Worm (Caenorhabditis elegans) whole organism, L4 larva: ENCODE results near the gene ril-1.

Experiments used
- F44E2.7 ChIP-seq: fragments of 200-800 bp; sonication (Bioruptor generic); IDR thresholded peaks from 2 replicates; pipeline ENCODE4 v2.1.2; 2022; ENCODE audit warnings: missing genetic modification characterization, missing compliant biosample characterization
- T20F7.1 ChIP-seq: fragments of 200-800 bp; sonication (Bioruptor generic); optimal IDR thresholded peaks from 2 replicates; lab custom pipeline; 2018; ENCODE audit warnings: mild to moderate bottlenecking, missing genetic modification characterization, missing compliant biosample characterization
- ZK546.5 ChIP-seq, 2 experiments: sonication (generic microtip); optimal IDR thresholded peaks; 2 replicates each; lab custom pipeline; 2017; ENCODE audit warnings: missing biosample characterization in 2 of 2, missing genetic modification characterization in 2 of 2
- aha-1 ChIP-seq: fragments of 150-350 bp; peaks from one replicate; lab custom pipeline; 2014; ENCODE audit warnings: missing biosample characterization, missing genetic modification characterization
- aly-2 ChIP-seq: sonication (generic microtip); optimal IDR thresholded peaks from 2 replicates; lab custom pipeline; 2018; ENCODE audit warnings: missing biosample characterization, missing genetic modification characterization
- ama-1 ChIP-seq: fragments of 150-350 bp; optimal IDR thresholded peaks from 2 replicates; lab custom pipeline; 2014; ENCODE audit warnings: inconsistent platforms, mixed read lengths
- ceh-28 ChIP-seq: fragments of 150-350 bp; optimal IDR thresholded peaks from 2 replicates; lab custom pipeline; 2014; ENCODE audit warnings: missing biosample characterization, missing genetic modification reagents, missing genetic modification characterization
- ces-1 ChIP-seq: fragments of 150-350 bp; sonication (generic microtip); optimal IDR thresholded peaks from 4 replicates; lab custom pipeline; 2014; ENCODE audit warnings: missing biosample characterization, missing genetic modification reagents, missing genetic modification characterization
- cey-2 ChIP-seq: sonication (generic microtip); optimal IDR thresholded peaks from 3 replicates; lab custom pipeline; 2017; ENCODE audit warnings: missing genetic modification characterization, mild to moderate bottlenecking, missing compliant biosample characterization, antibody characterized with exemption, borderline replicate concordance; ENCODE audit not compliant: insufficient read depth
- ctbp-1 ChIP-seq: fragments of 200-800 bp; sonication (Bioruptor generic); IDR thresholded peaks from 2 replicates; pipeline ENCODE4 v1.3.6; 2022; ENCODE audit warnings: missing genetic modification reagents, missing genetic modification characterization, missing compliant biosample characterization
- daf-12 ChIP-seq: fragments of 150-350 bp; optimal IDR thresholded peaks from 2 replicates; lab custom pipeline; 2014; ENCODE audit warnings: missing biosample characterization, missing genetic modification reagents, missing genetic modification characterization
- daf-16 ChIP-seq, 3 experiments: sonication (generic microtip); optimal IDR thresholded peaks; 2 replicates each; lab custom pipeline; 2016 to 2017; ENCODE audit warnings: missing genetic modification characterization in 3 of 3, missing genetic modification reagents in 3 of 3, mild to moderate bottlenecking in 2 of 3, missing compliant biosample characterization in 2 of 3, missing biosample characterization in 1 of 3, moderate library complexity in 1 of 3
- daf-19 ChIP-seq: fragments of 200-800 bp; sonication (Bioruptor generic); conservative IDR thresholded peaks from 2 replicates; pipeline ENCODE4 v1.3.6; 2022; ENCODE audit warnings: missing genetic modification characterization, missing compliant biosample characterization
- dmd-8 ChIP-seq: fragments of 200-800 bp; sonication (Bioruptor generic); IDR thresholded peaks from 2 replicates; pipeline ENCODE4 v1.3.6; 2022; ENCODE audit warnings: missing genetic modification characterization, missing compliant biosample characterization
- dmd-9 ChIP-seq: fragments of 200-800 bp; sonication (Bioruptor generic); IDR thresholded peaks from 2 replicates; pipeline ENCODE4 v1.3.6; 2022; ENCODE audit warnings: missing genetic modification reagents, missing genetic modification characterization, missing compliant biosample characterization
- dve-1 ChIP-seq: sonication (generic microtip); optimal IDR thresholded peaks from 2 replicates; lab custom pipeline; 2017; ENCODE audit warnings: antibody characterized with exemption, mild to moderate bottlenecking, missing genetic modification characterization, missing compliant biosample characterization; ENCODE audit not compliant: insufficient read depth
- fos-1 ChIP-seq: fragments of 150-350 bp; optimal IDR thresholded peaks from 2 replicates; lab custom pipeline; 2014; ENCODE audit warnings: missing biosample characterization, missing genetic modification characterization
- jun-1 ChIP-seq: fragments of 150-350 bp; optimal IDR thresholded peaks from 2 replicates; lab custom pipeline; 2014; ENCODE audit warnings: missing biosample characterization, missing genetic modification reagents, missing genetic modification characterization
- lin-1 ChIP-seq: fragments of 200-800 bp; sonication (Bioruptor generic); IDR thresholded peaks from 2 replicates; pipeline ENCODE4 v1.3.6; 2022; ENCODE audit warnings: missing genetic modification reagents, missing genetic modification characterization, missing compliant biosample characterization
- lin-13 ChIP-seq: fragments of 150-350 bp; optimal IDR thresholded peaks from 2 replicates; lab custom pipeline; 2014; ENCODE audit warnings: missing biosample characterization, missing genetic modification reagents, missing genetic modification characterization
- lin-15B ChIP-seq: fragments of 150-350 bp; sonication (generic microtip); optimal IDR thresholded peaks from 3 replicates; lab custom pipeline; 2014; ENCODE audit warnings: missing biosample characterization, missing genetic modification characterization
- lin-38 ChIP-seq: fragments of 200-800 bp; sonication (Bioruptor generic); IDR thresholded peaks from 2 replicates; pipeline ENCODE4 v1.3.6; 2022; ENCODE audit warnings: missing genetic modification reagents, missing genetic modification characterization, missing compliant biosample characterization
- mes-2 ChIP-seq: sonication (generic microtip); optimal IDR thresholded peaks from 2 replicates; lab custom pipeline; 2016; ENCODE audit warnings: missing genotype, mild to moderate bottlenecking, missing genetic modification characterization, missing compliant biosample characterization; ENCODE audit not compliant: poor library complexity, severe bottlenecking
- mxl-3 ChIP-seq: fragments of 200-800 bp; sonication (Bioruptor generic); optimal IDR thresholded peaks from 2 replicates; lab custom pipeline; 2018; ENCODE audit warnings: mild to moderate bottlenecking, missing genetic modification characterization, missing compliant biosample characterization
- nhr-102 ChIP-seq: sonication (generic microtip); optimal IDR thresholded peaks from 2 replicates; lab custom pipeline; 2016; ENCODE audit warnings: mild to moderate bottlenecking, missing genetic modification characterization, moderate library complexity, missing compliant biosample characterization
- nhr-11 ChIP-seq: fragments of 150-350 bp; optimal IDR thresholded peaks from 2 replicates; lab custom pipeline; 2014; ENCODE audit warnings: missing biosample characterization, missing genetic modification characterization
- nhr-25 ChIP-seq: sonication (generic microtip); optimal IDR thresholded peaks from 2 replicates; lab custom pipeline; 2017; ENCODE audit warnings: missing genetic modification characterization, mild to moderate bottlenecking, missing compliant biosample characterization, antibody characterized with exemption, moderate library complexity, borderline replicate concordance; ENCODE audit not compliant: insufficient read depth
- nhr-28 ChIP-seq: fragments of 150-350 bp; optimal IDR thresholded peaks from 2 replicates; lab custom pipeline; 2014; ENCODE audit warnings: missing biosample characterization, missing genetic modification characterization
- nhr-48 ChIP-seq: sonication (generic microtip); optimal IDR thresholded peaks from 2 replicates; lab custom pipeline; 2016; ENCODE audit warnings: mild to moderate bottlenecking, missing genetic modification characterization, missing compliant biosample characterization
- nhr-77 ChIP-seq: fragments of 150-350 bp; optimal IDR thresholded peaks from 2 replicates; lab custom pipeline; 2014; ENCODE audit warnings: missing biosample characterization, missing genetic modification characterization
- pha-4 ChIP-seq, 2 experiments: fragments of 150-350 bp in 1 of 2; fragments of 200-800 bp in 1 of 2; sonication (Bioruptor generic) in 1 of 2; IDR thresholded peaks in 1 of 2; optimal IDR thresholded peaks in 1 of 2; 2 replicates each; pipeline versions ENCODE4 v1.3.6 to Lab custom; 2014 to 2022; ENCODE audit warnings: missing genetic modification characterization in 2 of 2, missing genetic modification reagents in 2 of 2, missing biosample characterization in 1 of 2, missing compliant biosample characterization in 1 of 2
- php-3 ChIP-seq: fragments of 200-800 bp; sonication (Bioruptor generic); IDR thresholded peaks from 2 replicates; pipeline ENCODE4 v1.3.6; 2022; ENCODE audit warnings: missing genetic modification reagents, missing genetic modification characterization, missing compliant biosample characterization
- snpc-4 ChIP-seq: fragments of 150-350 bp; optimal IDR thresholded peaks from 2 replicates; lab custom pipeline; 2014; ENCODE audit warnings: missing biosample characterization, missing genetic modification characterization
- tag-97 ChIP-seq: fragments of 200-800 bp; sonication (Bioruptor generic); IDR thresholded peaks from 2 replicates; pipeline ENCODE4 v1.3.6; 2022; ENCODE audit warnings: missing genetic modification characterization, missing compliant biosample characterization
- tra-1 ChIP-seq: fragments of 200-800 bp; sonication (Bioruptor generic); IDR thresholded peaks from 2 replicates; pipeline ENCODE4 v1.3.6; 2022; ENCODE audit warnings: missing genetic modification reagents, missing genetic modification characterization, missing compliant biosample characterization
- unc-130 ChIP-seq: sonication (generic microtip); optimal IDR thresholded peaks from 2 replicates; lab custom pipeline; 2016; ENCODE audit warnings: missing genetic modification reagents, missing genetic modification characterization, missing compliant biosample characterization
- unc-62 ChIP-seq, 3 experiments: fragments of 150-350 bp in 1 of 3; sonication (generic microtip); optimal IDR thresholded peaks in 2 of 3; peaks in 1 of 3; 1 replicate in 1 of 3; 2 replicates in 2 of 3; lab custom pipeline; 2014 to 2017; ENCODE audit warnings: missing biosample characterization in 3 of 3, missing genetic modification characterization in 3 of 3, missing genetic modification reagents in 3 of 3, missing genotype in 1 of 3
- zfp-3 ChIP-seq: fragments of 200-800 bp; sonication (Bioruptor generic); conservative IDR thresholded peaks from 2 replicates; pipeline ENCODE4 v1.3.6; 2022; ENCODE audit warnings: missing genetic modification reagents, missing genetic modification characterization, missing compliant biosample characterization
- zip-2 ChIP-seq: fragments of 150-350 bp; optimal IDR thresholded peaks from 2 replicates; lab custom pipeline; 2014; ENCODE audit warnings: missing biosample characterization, missing genetic modification characterization
- ztf-7 ChIP-seq: fragments of 150-350 bp; optimal IDR thresholded peaks from 2 replicates; lab custom pipeline; 2014; ENCODE audit warnings: missing biosample characterization, missing genetic modification characterization

Gene ril-1

DNA sequence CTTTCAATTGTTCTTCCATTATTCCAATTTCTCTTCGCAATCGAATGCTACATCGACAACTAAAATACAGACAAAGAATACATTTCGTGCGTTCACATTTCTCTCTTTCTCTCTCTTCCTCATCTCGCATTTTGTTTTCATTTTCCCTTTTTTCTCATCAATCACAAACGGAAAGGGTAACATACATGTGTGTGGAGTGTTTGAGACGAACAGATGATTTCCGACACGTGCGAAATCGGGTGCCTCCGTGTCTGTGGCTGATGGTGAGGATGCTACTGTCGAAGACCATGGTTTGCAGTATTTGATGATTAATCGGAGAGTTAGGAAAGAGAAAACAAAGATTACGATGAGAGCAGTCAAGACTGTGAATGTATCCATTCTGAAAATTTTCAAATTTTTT is 13.2 kb downstream of the ril-1 start, which contains the start of gene R02D5.9 (continued):
- TF ChIP-seq daf-16 (GFP tag; optimal IDR thresholded peaks at IDR 0.05; lab: Kevin White, UChicago) (no peak), daf-16 (tag; optimal IDR thresholded peaks at IDR 0.05; lab: Kevin White, UChicago) (no peak), php-3 (no peak), nhr-28 (tag; lab: Kevin White, UChicago) (peak; percentile 89), tra-1 (GFP tag; lab: Robert Waterston, UW) (peak; percentile 54; the same call in 1 of the 2 replicates), nhr-77 (peak; percentile 47), T20F7.1 (GFP tag; lab: Kevin White, UChicago) (no peak), ama-1 (lab: Kevin White, UChicago) (no peak), pha-4 (GFP tag; IDR thresholded peaks at IDR 0.05; lab: Robert Waterston, UW) (no peak), pha-4 (tag; optimal IDR thresholded peaks at IDR 0.05; lab: Kevin White, UChicago) (no peak), fos-1 (tag; lab: Kevin White, UChicago) (no peak), dmd-8 (no peak), ztf-7 (no peak), lin-15B (tag; lab: Kevin White, UChicago) (no peak), lin-1 (GFP tag; lab: Robert Waterston, UW) (no peak), dve-1 (peak; percentile 61), dmd-9 (GFP tag; lab: Robert Waterston, UW) (no peak), lin-13 (no peak), daf-19 (no peak), unc-130 (no peak), zip-2 (tag; lab: Kevin White, UChicago) (no peak), nhr-25 (tag; lab: Kevin White, UChicago) (no peak), ctbp-1 (GFP tag; lab: Robert Waterston, UW) (no peak), jun-1 (tag; lab: Kevin White, UChicago) (no peak), aly-2 (no peak), tag-97 (GFP tag; lab: Robert Waterston, UW) (no peak), snpc-4 (tag; lab: Kevin White, UChicago) (no peak), nhr-48 (no peak), mxl-3 (GFP tag; lab: Kevin White, UChicago) (peak; percentile 91), ces-1 (GFP tag; lab: Kevin White, UChicago) (no peak), mes-2 (no peak), nhr-102 (no peak), zfp-3 (GFP tag; lab: Robert Waterston, UW) (no peak), cey-2 (tag; lab: Kevin White, UChicago) (peak; percentile 52), F44E2.7 (GFP tag; lab: Robert Waterston, UW) (no peak), aha-1 (tag; lab: Kevin White, UChicago) (no peak), ceh-28 (tag; lab: Kevin White, UChicago) (no peak), ZK546.5 (tag; optimal IDR thresholded peaks at IDR 0.05; lab: Kevin White, UChicago) (no peak), lin-38 (GFP tag; lab: Robert Waterston, UW) (no peak), unc-62 (GFP tag; optimal IDR thresholded peaks at IDR 0.05 in 1 of 2; lab: Kevin White, UChicago) (peak in 1 of 2 experiments; percentile 85), unc-62 (tag; optimal IDR thresholded peaks at IDR 0.05; lab: Kevin White, UChicago) (no peak), nhr-11 (tag; lab: Kevin White, UChicago) (no peak)

ce11 chrV:14508556-14508955 is 15.4 kb downstream of the ril-1 start:
- TF ChIP-seq unc-62 (GFP tag; optimal IDR thresholded peaks at IDR 0.05 in 1 of 2; lab: Kevin White, UChicago) = peak in 1 of 2 experiments; percentile 66
- TF ChIP-seq unc-62 (tag; optimal IDR thresholded peaks at IDR 0.05; lab: Kevin White, UChicago) = no peak
- no peak for TF ChIP-seq daf-12 (tag; lab: Kevin White, UChicago)
- peak; percentile 68 for TF ChIP-seq aha-1 (tag; lab: Kevin White, UChicago)
- TF ChIP-seq, all 104 proteins: peak for 2
